Worm (Caenorhabditis elegans): ENCODE results near the gene F56C4.1.

DNA sequence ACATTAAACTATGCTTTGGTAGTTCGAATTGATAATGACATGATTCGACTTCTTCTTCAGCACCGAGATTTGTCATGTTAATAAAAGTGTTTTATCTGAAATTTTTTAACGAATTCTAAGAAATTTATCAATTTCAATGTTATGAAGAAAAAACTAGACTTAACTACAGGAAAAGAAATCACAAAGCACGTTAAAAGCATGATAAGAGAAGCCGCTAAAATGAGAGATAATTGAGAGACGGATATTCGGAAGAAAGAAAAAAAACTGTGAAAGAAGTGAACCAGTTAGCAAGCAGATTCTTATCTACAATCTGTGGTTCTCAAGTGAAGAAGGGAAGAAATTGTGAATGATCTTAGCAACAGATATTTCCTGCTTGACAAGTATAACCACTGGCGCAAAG lies 47.7 kb upstream of the F56C4.1 start, which contains the start of gene C43F9.4:
- TF ChIP-seq dao-5 (tag; optimal IDR thresholded peaks at IDR 0.05): no peak
- TF ChIP-seq him-1 (tag; optimal IDR thresholded peaks at IDR 0.05): no peak
- TF ChIP-seq W03F9.2 (tag; optimal IDR thresholded peaks at IDR 0.05): no peak
